Worm (Caenorhabditis elegans) whole organism, L3 larva: ENCODE results near the gene ZK355.3.

Experiments
- R02D3.7 ChIP-seq: fragments of 150-350 bp; optimal IDR thresholded peaks from 2 replicates; lab custom pipeline; 2014; ENCODE audit warnings: missing biosample characterization, missing genetic modification characterization
- aly-2 ChIP-seq: fragments of 150-350 bp; optimal IDR thresholded peaks from 2 replicates; lab custom pipeline; 2014; ENCODE audit warnings: missing biosample characterization, missing genetic modification characterization
- ama-1 ChIP-seq: fragments of 150-350 bp; optimal IDR thresholded peaks from 2 replicates; lab custom pipeline; 2018
- ceh-28 ChIP-seq: fragments of 150-350 bp; optimal IDR thresholded peaks from 2 replicates; lab custom pipeline; 2014; ENCODE audit warnings: missing biosample characterization, missing genetic modification reagents, missing genetic modification characterization
- ceh-82 ChIP-seq: fragments of 150-350 bp; optimal IDR thresholded peaks from 2 replicates; lab custom pipeline; 2014; ENCODE audit warnings: missing biosample characterization, missing genetic modification characterization
- daf-12 ChIP-seq: fragments of 150-350 bp; optimal IDR thresholded peaks from 2 replicates; lab custom pipeline; 2014; ENCODE audit warnings: missing biosample characterization, missing genetic modification reagents, missing genetic modification characterization
- egl-27 ChIP-seq: sonication (generic microtip); optimal IDR thresholded peaks from 4 replicates; lab custom pipeline; 2017; ENCODE audit warnings: missing biosample characterization, missing genetic modification reagents, missing genetic modification characterization
- egl-5 ChIP-seq: fragments of 150-350 bp; optimal IDR thresholded peaks from 2 replicates; lab custom pipeline; 2017; ENCODE audit warnings: missing biosample characterization, missing genetic modification reagents, missing genetic modification characterization, inconsistent platforms
- elt-1 ChIP-seq: fragments of 150-350 bp; optimal IDR thresholded peaks from 2 replicates; lab custom pipeline; 2014; ENCODE audit warnings: missing biosample characterization, missing genetic modification characterization
- elt-2 ChIP-seq: sonication (generic microtip); optimal IDR thresholded peaks from 2 replicates; lab custom pipeline; 2016; ENCODE audit warnings: missing genetic modification reagents, mild to moderate bottlenecking, missing genetic modification characterization, missing compliant biosample characterization
- elt-3 ChIP-seq, 3 experiments: fragments of 150-350 bp in 1 of 3; sonication (generic microtip) in 2 of 3; optimal IDR thresholded peaks; 2 replicates in 2 of 3; 4 replicates in 1 of 3; lab custom pipeline; 2014 to 2017; ENCODE audit warnings: missing biosample characterization in 3 of 3, missing genetic modification characterization in 3 of 3
- fkh-10 ChIP-seq: sonication (generic microtip); optimal IDR thresholded peaks from 2 replicates; lab custom pipeline; 2017; ENCODE audit warnings: missing biosample characterization, missing genetic modification reagents, missing genetic modification characterization
- hmg-11 ChIP-seq: sonication (generic microtip); optimal IDR thresholded peaks from 2 replicates; lab custom pipeline; 2016; ENCODE audit warnings: missing genetic modification characterization, missing compliant biosample characterization
- jun-1 ChIP-seq: fragments of 150-350 bp; optimal IDR thresholded peaks from 2 replicates; lab custom pipeline; 2014; ENCODE audit warnings: missing biosample characterization, missing genetic modification reagents, missing genetic modification characterization
- lin-15B ChIP-seq: fragments of 150-350 bp; optimal IDR thresholded peaks from 2 replicates; lab custom pipeline; 2014; ENCODE audit warnings: missing biosample characterization, missing genetic modification characterization
- lin-39 ChIP-seq: fragments of 150-350 bp; optimal IDR thresholded peaks from 2 replicates; lab custom pipeline; 2018; ENCODE audit warnings: missing biosample characterization, missing genetic modification reagents, missing genetic modification characterization
- lsy-12 ChIP-seq: sonication (generic microtip); optimal IDR thresholded peaks from 2 replicates; lab custom pipeline; 2016; ENCODE audit warnings: mild to moderate bottlenecking, missing genetic modification characterization, missing compliant biosample characterization
- mdl-1 ChIP-seq: fragments of 150-350 bp; optimal IDR thresholded peaks from 2 replicates; lab custom pipeline; 2014; ENCODE audit warnings: missing biosample characterization, missing genetic modification characterization
- mml-1 ChIP-seq: fragments of 150-350 bp; sonication (generic microtip); optimal IDR thresholded peaks from 3 replicates; lab custom pipeline; 2014; ENCODE audit warnings: missing biosample characterization, missing genetic modification characterization
- nfya-1 ChIP-seq: sonication (generic microtip); optimal IDR thresholded peaks from 2 replicates; lab custom pipeline; 2017; ENCODE audit warnings: missing genetic modification characterization, mild to moderate bottlenecking, missing compliant biosample characterization, antibody characterized with exemption, moderate library complexity; ENCODE audit not compliant: insufficient read depth
- nhr-11 ChIP-seq: fragments of 150-350 bp; optimal IDR thresholded peaks from 2 replicates; lab custom pipeline; 2014; ENCODE audit warnings: missing biosample characterization, missing genetic modification characterization
- nhr-23 ChIP-seq: fragments of 150-350 bp; optimal IDR thresholded peaks from 2 replicates; lab custom pipeline; 2014; ENCODE audit warnings: missing biosample characterization, missing genetic modification reagents, missing genetic modification characterization
- nhr-237 ChIP-seq: fragments of 150-350 bp; optimal IDR thresholded peaks from 2 replicates; lab custom pipeline; 2014; ENCODE audit warnings: missing biosample characterization, missing genetic modification characterization
- nhr-25 ChIP-seq: sonication (generic microtip); optimal IDR thresholded peaks from 2 replicates; lab custom pipeline; 2017; ENCODE audit warnings: missing biosample characterization, missing genetic modification characterization
- nhr-28 ChIP-seq: fragments of 150-350 bp; optimal IDR thresholded peaks from 2 replicates; lab custom pipeline; 2014; ENCODE audit warnings: missing biosample characterization, missing genetic modification characterization
- nhr-43 ChIP-seq: sonication (generic microtip); optimal IDR thresholded peaks from 2 replicates; lab custom pipeline; 2016; ENCODE audit warnings: mild to moderate bottlenecking, missing genetic modification characterization, missing compliant biosample characterization; ENCODE audit not compliant: poor library complexity, severe bottlenecking
- nhr-67 ChIP-seq: fragments of 150-350 bp; optimal IDR thresholded peaks from 2 replicates; lab custom pipeline; 2014; ENCODE audit warnings: missing biosample characterization, missing genetic modification characterization
- nhr-76 ChIP-seq: fragments of 150-350 bp; sonication (generic microtip); optimal IDR thresholded peaks from 5 replicates; lab custom pipeline; 2014; ENCODE audit warnings: missing biosample characterization, missing genetic modification characterization
- nhr-77 ChIP-seq: fragments of 150-350 bp; optimal IDR thresholded peaks from 2 replicates; lab custom pipeline; 2014; ENCODE audit warnings: missing biosample characterization, missing genetic modification characterization
- pha-4 ChIP-seq: fragments of 150-350 bp; optimal IDR thresholded peaks from 2 replicates; lab custom pipeline; 2014; ENCODE audit warnings: missing biosample characterization, missing genetic modification reagents, missing genetic modification characterization
- pqm-1 ChIP-seq: fragments of 150-350 bp; optimal IDR thresholded peaks from 2 replicates; lab custom pipeline; 2017; ENCODE audit warnings: missing biosample characterization, missing genetic modification characterization, inconsistent platforms
- skn-1 ChIP-seq: fragments of 150-350 bp; optimal IDR thresholded peaks from 2 replicates; lab custom pipeline; 2014; ENCODE audit warnings: missing biosample characterization, missing genetic modification characterization
- snpc-4 ChIP-seq: fragments of 150-350 bp; optimal IDR thresholded peaks from 2 replicates; lab custom pipeline; 2014; ENCODE audit warnings: missing biosample characterization, missing genetic modification characterization
- tbx-2 ChIP-seq: sonication (generic microtip); optimal IDR thresholded peaks from 2 replicates; lab custom pipeline; 2016; ENCODE audit warnings: mild to moderate bottlenecking, missing genetic modification characterization, missing compliant biosample characterization
- unc-39 ChIP-seq: sonication (generic microtip); optimal IDR thresholded peaks from 4 replicates; lab custom pipeline; 2017; ENCODE audit warnings: missing biosample characterization, missing genetic modification characterization
- zag-1 ChIP-seq: fragments of 150-350 bp; optimal IDR thresholded peaks from 2 replicates; lab custom pipeline; 2014; ENCODE audit warnings: missing biosample characterization, missing genetic modification characterization
- ztf-11 ChIP-seq: fragments of 150-350 bp; optimal IDR thresholded peaks from 2 replicates; lab custom pipeline; 2014; ENCODE audit warnings: missing biosample characterization, missing genetic modification characterization
- ztf-4 ChIP-seq: fragments of 150-350 bp; optimal IDR thresholded peaks from 2 replicates; lab custom pipeline; 2014; ENCODE audit warnings: missing biosample characterization, missing genetic modification characterization

ZK355.3 gene

DNA sequence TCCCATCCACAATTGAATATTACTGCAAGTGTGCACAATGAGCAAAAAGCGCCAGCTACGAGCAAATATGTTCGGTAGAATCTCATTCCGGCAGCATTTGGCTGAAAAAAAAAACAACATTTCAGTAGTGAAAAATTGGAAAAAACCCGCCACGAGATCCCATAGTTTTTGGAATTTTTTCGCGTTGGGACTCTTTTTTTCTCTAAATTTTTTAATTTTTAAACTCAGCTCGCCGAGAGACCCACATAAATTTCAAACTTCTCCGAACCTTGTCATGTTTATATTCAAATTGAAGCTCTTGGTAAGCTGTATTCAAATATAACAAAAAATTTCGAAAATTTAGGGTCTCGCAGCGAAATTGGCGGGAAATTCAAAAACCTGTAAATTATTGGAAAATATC, 33.1 kb downstream of the ZK355.3 start, which contains the start of gene sqv-2:
sqv-2 (minus strand) TSS at position 101 of the 400 bp plus-strand sequence.
- TF ChIP-seq lsy-12 (tag; lab: Kevin White, UChicago) (no peak), zag-1 (tag; lab: Kevin White, UChicago) (no peak), nhr-76 (tag; lab: Kevin White, UChicago) (no peak), jun-1 (no peak), nfya-1 (no peak), aly-2 (tag; lab: Kevin White, UChicago) (no peak), ama-1 (lab: Kevin White, UChicago) (no peak), R02D3.7 (no peak), ceh-82 (tag; lab: Kevin White, UChicago) (no peak), lin-15B (tag; lab: Kevin White, UChicago) (no peak), nhr-77 (no peak), nhr-23 (tag; lab: Kevin White, UChicago) (no peak), elt-3 (tag; optimal IDR thresholded peaks at IDR 0.05; lab: Kevin White, UChicago) (no peak), fkh-10 (GFP tag; lab: Kevin White, UChicago) (no peak)

DNA sequence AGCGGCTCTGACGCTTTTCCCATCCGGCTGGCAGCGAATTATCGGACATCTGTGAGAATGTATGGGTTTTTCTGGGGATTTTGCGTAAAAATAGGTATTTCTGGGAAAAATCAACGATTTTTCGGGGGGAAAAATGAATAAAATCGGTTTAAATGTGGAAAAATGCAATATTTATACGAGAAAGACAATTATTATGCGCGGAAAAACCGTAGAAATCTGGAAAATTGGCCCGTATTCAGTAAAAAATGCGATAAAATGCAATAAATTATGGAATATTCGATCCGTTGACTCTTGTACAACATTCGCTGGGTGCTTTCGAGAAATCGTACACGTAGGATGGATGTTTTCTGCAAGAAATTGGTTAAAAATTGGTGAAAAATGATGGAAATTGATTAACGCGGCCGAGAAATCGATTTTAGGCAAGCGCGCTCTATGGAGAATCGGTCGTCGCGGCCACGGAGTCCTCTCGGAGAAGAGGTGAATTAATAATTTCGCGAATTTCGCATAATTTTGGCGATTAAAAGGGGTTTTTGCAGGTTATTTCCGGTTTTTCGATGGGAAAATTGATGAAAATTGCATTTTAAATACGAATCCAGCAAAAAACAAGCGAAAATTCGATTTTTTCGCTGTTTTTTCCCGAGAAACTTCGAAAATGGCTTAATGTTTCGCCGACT, 38.3 kb downstream of the ZK355.3 start, which contains the start of gene pinn-1:
pinn-1 (minus strand) TSS at position 51 of the 674 bp plus-strand sequence.
- TF ChIP-seq nhr-11 (tag; lab: Kevin White, UChicago) (no peak), lin-39 (tag; lab: Kevin White, UChicago) (peak; percentile 90), jun-1 (peak; percentile 40), nhr-76 (tag; lab: Kevin White, UChicago) (no peak), nhr-25 (tag; lab: Kevin White, UChicago) (peak; percentile 64), nhr-28 (tag; lab: Kevin White, UChicago) (no peak), unc-39 (tag; lab: Kevin White, UChicago) (no peak), elt-2 (tag; lab: Kevin White, UChicago) (peak; percentile 41), mml-1 (no peak), mdl-1 (tag; lab: Kevin White, UChicago) (no peak), lsy-12 (tag; lab: Kevin White, UChicago) (peak; percentile 86), daf-12 (tag; lab: Kevin White, UChicago) (no peak), skn-1 (tag; lab: Kevin White, UChicago) (peak; percentile 48), ama-1 (lab: Kevin White, UChicago) (peak; percentile 33), nhr-237 (no peak), nhr-23 (tag; lab: Kevin White, UChicago) (peak; percentile 89), ztf-11 (tag; lab: Kevin White, UChicago) (no peak), nhr-67 (no peak), egl-27 (tag; lab: Kevin White, UChicago) (peak; percentile 28), nhr-77 (peak; percentile 9), nfya-1 (peak; percentile 80), ztf-4 (tag; lab: Kevin White, UChicago) (peak; percentile 36), egl-5 (tag; lab: Kevin White, UChicago) (peak; percentile 73), elt-1 (tag; lab: Kevin White, UChicago) (peak; percentile 5), pqm-1 (tag; lab: Kevin White, UChicago) (peak; percentile 36), pha-4 (tag; lab: Kevin White, UChicago) (peak; percentile 90), tbx-2 (peak; percentile 58), snpc-4 (tag; lab: Kevin White, UChicago) (peak; percentile 77), ceh-82 (tag; lab: Kevin White, UChicago) (peak; percentile 84), fkh-10 (GFP tag; lab: Kevin White, UChicago) (peak; percentile 47), R02D3.7 (peak; percentile 21), hmg-11 (peak; percentile 54), nhr-43 (tag; lab: Kevin White, UChicago) (peak; percentile 95), ceh-28 (tag; lab: Kevin White, UChicago) (peak; percentile 88), lin-15B (tag; lab: Kevin White, UChicago) (peak; percentile 97)
